Worm (Caenorhabditis elegans) whole organism, early embryonic: Measurements from ENCODE around the gene T11G6.5.

Source experiments
- B0310.2 ChIP-seq: sonication (generic microtip); optimal IDR thresholded peaks from 2 replicates; lab custom pipeline; 2016; ENCODE audit warnings: mild to moderate bottlenecking, missing genetic modification characterization, missing compliant biosample characterization
- F13C5.2 ChIP-seq: sonication (generic microtip); optimal IDR thresholded peaks from 2 replicates; lab custom pipeline; 2017; ENCODE audit warnings: mild to moderate bottlenecking, missing genetic modification characterization, inconsistent platforms, missing compliant biosample characterization
- aly-1 ChIP-seq: sonication (generic microtip); optimal IDR thresholded peaks from 2 replicates; lab custom pipeline; 2016; ENCODE audit warnings: missing genetic modification characterization, missing compliant biosample characterization
- ama-1 ChIP-seq: fragments of 150-350 bp; optimal IDR thresholded peaks from 2 replicates; lab custom pipeline; 2014
- ceh-13 ChIP-seq: fragments of 200-800 bp; sonication (Bioruptor generic); optimal IDR thresholded peaks from 2 replicates; lab custom pipeline; 2018; ENCODE audit warnings: mild to moderate bottlenecking, missing genetic modification characterization, missing compliant biosample characterization
- ets-7 ChIP-seq: sonication (generic microtip); optimal IDR thresholded peaks from 2 replicates; lab custom pipeline; 2016; ENCODE audit warnings: missing genotype, missing genetic modification characterization, missing compliant biosample characterization
- flt-1 ChIP-seq: fragments of 200-800 bp; sonication (Bioruptor generic); IDR thresholded peaks from 2 replicates; pipeline ENCODE4 v1.3.6; 2022; ENCODE audit warnings: missing genetic modification characterization, missing compliant biosample characterization
- hmbx-1 ChIP-seq: sonication (generic microtip); optimal IDR thresholded peaks from 2 replicates; lab custom pipeline; 2016; ENCODE audit warnings: mild to moderate bottlenecking, missing genetic modification characterization, missing compliant biosample characterization
- hmg-4 ChIP-seq: fragments of 200-800 bp; sonication (Bioruptor generic); optimal IDR thresholded peaks from 2 replicates; lab custom pipeline; 2018; ENCODE audit warnings: mild to moderate bottlenecking, missing genetic modification characterization, missing compliant biosample characterization
- sea-1 ChIP-seq: fragments of 200-800 bp; sonication (Bioruptor generic); conservative IDR thresholded peaks from 2 replicates; pipeline ENCODE4 v1.3.6; 2022; ENCODE audit warnings: missing genetic modification characterization, missing compliant biosample characterization
- tbx-11 ChIP-seq: fragments of 200-800 bp; sonication (Bioruptor generic); IDR thresholded peaks from 2 replicates; pipeline ENCODE4 v1.3.6; 2022; ENCODE audit warnings: missing genetic modification characterization, missing compliant biosample characterization
- tra-4 ChIP-seq: sonication (generic microtip); optimal IDR thresholded peaks from 2 replicates; lab custom pipeline; 2017; ENCODE audit warnings: missing genetic modification characterization, missing compliant biosample characterization

ce11 chrIV:10842232-10842631 is 323 bp downstream of the T11G6.5 start:
- TF ChIP-seq ets-7 (no peak), flt-1 (no peak), ama-1 (lab: Kevin White, UChicago) (no peak), sea-1 (no peak), hmg-4 (GFP tag; lab: Kevin White, UChicago) (no peak), B0310.2 (no peak), aly-1 (tag; lab: Kevin White, UChicago) (no peak), tbx-11 (GFP tag; lab: Robert Waterston, UW) (no peak), hmbx-1 (no peak), tra-4 (tag; lab: Kevin White, UChicago) (no peak), F13C5.2 (no peak), ceh-13 (no peak)
